Fruit fly (Drosophila melanogaster) whole organism, embryonic: ENCODE results near the gene y.

Experiments
- CG10462 ChIP-seq: fragments of 200-800 bp; sonication (Bioruptor generic); optimal IDR thresholded peaks from 2 replicates; lab custom pipeline; 2016; ENCODE audit warnings: missing biosample characterization, missing genetic modification characterization
- CG15479 ChIP-seq: fragments of 200-800 bp; sonication (Bioruptor generic); optimal IDR thresholded peaks from 3 replicates; lab custom pipeline; 2019; ENCODE audit warnings: missing biosample characterization, mild to moderate bottlenecking, missing genetic modification characterization, moderate library complexity
- CG17359 ChIP-seq: fragments of 200-800 bp; sonication (Bioruptor generic); optimal IDR thresholded peaks from 3 replicates; lab custom pipeline; 2018; ENCODE audit warnings: missing biosample characterization, mild to moderate bottlenecking, missing genetic modification characterization, moderate library complexity
- CG17912 ChIP-seq: fragments of 200-800 bp; sonication (Bioruptor generic); optimal IDR thresholded peaks from 2 replicates; lab custom pipeline; 2018; ENCODE audit warnings: missing biosample characterization, mild to moderate bottlenecking, missing genetic modification characterization
- Dek ChIP-seq: fragments of 200-800 bp; sonication (Bioruptor generic); optimal IDR thresholded peaks from 3 replicates; lab custom pipeline; 2019; ENCODE audit warnings: missing biosample characterization, mild to moderate bottlenecking, missing genetic modification characterization, moderate library complexity
- Ssrp ChIP-seq: fragments of 200-800 bp; sonication (Bioruptor generic); optimal IDR thresholded peaks from 2 replicates; lab custom pipeline; 2018; ENCODE audit warnings: missing biosample characterization, mild to moderate bottlenecking, missing genetic modification characterization, moderate library complexity
- TFAM ChIP-seq: fragments of 200-800 bp; sonication (Bioruptor generic); optimal IDR thresholded peaks from 2 replicates; lab custom pipeline; 2017; ENCODE audit warnings: missing biosample characterization, missing genetic modification characterization, inconsistent platforms
- chinmo ChIP-seq: fragments of 200-800 bp; sonication (Bioruptor generic); IDR thresholded peaks from 4 replicates; pipeline ENCODE4 v1.3.6; 2022; ENCODE audit warnings: missing biosample characterization, missing genetic modification characterization; ENCODE audit not compliant: partially characterized antibody
- chm ChIP-seq: fragments of 200-800 bp; sonication (Bioruptor generic); IDR thresholded peaks from 2 replicates; pipeline ENCODE4 v1.3.6; 2022; ENCODE audit warnings: missing biosample characterization, missing genetic modification characterization
- dmrt99B ChIP-seq: fragments of 200-800 bp; sonication (Bioruptor generic); optimal IDR thresholded peaks from 2 replicates; lab custom pipeline; 2018; ENCODE audit warnings: missing biosample characterization, mild to moderate bottlenecking, missing genetic modification characterization, moderate library complexity
- dpn ChIP-seq, 2 experiments: fragments of 200-800 bp; sonication (Bioruptor generic); optimal IDR thresholded peaks; 3 replicates each; lab custom pipeline; 2016; ENCODE audit warnings: missing biosample characterization in 2 of 2, missing genetic modification characterization in 2 of 2
- fd102C ChIP-seq: fragments of 200-800 bp; sonication (Bioruptor generic); optimal IDR thresholded peaks from 2 replicates; lab custom pipeline; 2018; ENCODE audit warnings: missing biosample characterization, mild to moderate bottlenecking, missing genetic modification characterization, moderate library complexity
- insv ChIP-seq, 2 experiments: fragments of 200-800 bp; sonication (Bioruptor generic); optimal IDR thresholded peaks; 3 replicates each; lab custom pipeline; 2016 to 2018; ENCODE audit warnings: missing biosample characterization in 2 of 2, missing genetic modification characterization in 2 of 2
- pros ChIP-seq: fragments of 200-800 bp; sonication (Bioruptor generic); optimal IDR thresholded peaks from 3 replicates; lab custom pipeline; 2019; ENCODE audit warnings: missing biosample characterization, mild to moderate bottlenecking, missing genetic modification characterization, moderate library complexity
- sc ChIP-seq, 3 experiments: fragments of >200 bp in 2 of 3; fragments of 200-800 bp in 1 of 3; sonication (Bioruptor generic) in 1 of 3; optimal IDR thresholded peaks; 2 replicates in 2 of 3; 3 replicates in 1 of 3; lab custom pipeline; 2017; ENCODE audit warnings: mild to moderate bottlenecking in 1 of 3, missing biosample characterization in 1 of 3, missing genetic modification characterization in 1 of 3, missing genetic modification reagents in 1 of 3
- tll ChIP-seq, 2 experiments: fragments of 200-800 bp in 1 of 2; fragments of >200 bp in 1 of 2; sonication (Bioruptor generic) in 1 of 2; optimal IDR thresholded peaks; 2 replicates each; lab custom pipeline; 2017 to 2019; ENCODE audit warnings: missing biosample characterization in 2 of 2, missing genetic modification characterization in 2 of 2, mild to moderate bottlenecking in 1 of 2, moderate library complexity in 1 of 2

The y gene

dm6 chrX:407455-407854 is 51.1 kb downstream of the y start (continued):
- no peak for TF ChIP-seq dpn (GFP tag; optimal IDR thresholded peaks at IDR 0.05; lab: Kevin White, UChicago)
- TF ChIP-seq chm: no peak
- TF ChIP-seq fd102C (GFP tag; lab: Kevin White, UChicago): peak; percentile 25
- no peak for TF ChIP-seq sc (optimal IDR thresholded peaks at IDR 0.05; lab: Kevin White, UChicago)
- TF ChIP-seq sc (GFP tag; optimal IDR thresholded peaks at IDR 0.05; lab: Kevin White, UChicago): no peak

dm6 chrX:409370-409769 is 53.1 kb downstream of the y start:
- TF ChIP-seq TFAM (GFP tag; lab: Kevin White, UChicago) (no peak), Ssrp (tag; lab: Kevin White, UChicago) (no peak), insv (GFP tag; optimal IDR thresholded peaks at IDR 0.05; lab: Kevin White, UChicago) (peak in 1 of 2 experiments; percentile 11), tll (GFP tag; optimal IDR thresholded peaks at IDR 0.05; lab: Kevin White, UChicago) (peak in 1 of 2 experiments; percentile 35), CG17912 (GFP tag; lab: Kevin White, UChicago) (no peak), chinmo (GFP tag; lab: Robert Waterston, UW) (no peak), CG15479 (GFP tag; lab: Kevin White, UChicago) (peak; percentile 77), CG10462 (GFP tag; lab: Kevin White, UChicago) (no peak), pros (GFP tag; lab: Kevin White, UChicago) (peak; percentile 85), CG17359 (tag; lab: Kevin White, UChicago) (no peak), Dek (tag; lab: Kevin White, UChicago) (no peak), dmrt99B (tag; lab: Kevin White, UChicago) (no peak)
